Worm (Caenorhabditis elegans) whole organism, mixed stage, embryonic: ENCODE results near the gene vit-4.

Experiments
- M03D4.4 ChIP-seq: sonication (generic microtip); optimal IDR thresholded peaks from 2 replicates; lab custom pipeline; 2017; ENCODE audit warnings: mild to moderate bottlenecking, missing genetic modification characterization, missing compliant biosample characterization
- bed-3 ChIP-seq: fragments of 200-800 bp; sonication (Bioruptor generic); optimal IDR thresholded peaks from 3 replicates; lab custom pipeline; 2018; ENCODE audit warnings: mild to moderate bottlenecking, missing genetic modification characterization, moderate library complexity, missing compliant biosample characterization
- blmp-1 ChIP-seq: fragments of 150-350 bp; optimal IDR thresholded peaks from 2 replicates; lab custom pipeline; 2014; ENCODE audit warnings: missing biosample characterization, missing genetic modification characterization
- ceh-39 ChIP-seq: fragments of 150-350 bp; optimal IDR thresholded peaks from 2 replicates; lab custom pipeline; 2014; ENCODE audit warnings: missing biosample characterization, missing genetic modification characterization
- ceh-43 ChIP-seq: fragments of 200-800 bp; sonication (Bioruptor generic); optimal IDR thresholded peaks from 2 replicates; lab custom pipeline; 2018; ENCODE audit warnings: mild to moderate bottlenecking, missing genetic modification characterization, moderate library complexity, missing compliant biosample characterization
- ceh-83 ChIP-seq: fragments of 200-800 bp; sonication (Bioruptor generic); optimal IDR thresholded peaks from 2 replicates; lab custom pipeline; 2018; ENCODE audit warnings: mild to moderate bottlenecking, missing genetic modification characterization, missing compliant biosample characterization
- ces-1 ChIP-seq: fragments of 150-350 bp; optimal IDR thresholded peaks from 2 replicates; lab custom pipeline; 2014; ENCODE audit warnings: missing biosample characterization, missing genetic modification reagents, missing genetic modification characterization
- cnd-1 ChIP-seq: fragments of 200-800 bp; sonication (Bioruptor generic); optimal IDR thresholded peaks from 2 replicates; lab custom pipeline; 2018; ENCODE audit warnings: mild to moderate bottlenecking, missing genetic modification characterization, missing compliant biosample characterization
- drap-1 ChIP-seq: fragments of 200-800 bp; sonication (Bioruptor generic); optimal IDR thresholded peaks from 3 replicates; lab custom pipeline; 2018; ENCODE audit warnings: mild to moderate bottlenecking, missing genetic modification characterization, missing compliant biosample characterization
- elt-1 ChIP-seq: sonication (generic microtip); optimal IDR thresholded peaks from 2 replicates; lab custom pipeline; 2017; ENCODE audit warnings: missing genetic modification characterization, mild to moderate bottlenecking, missing compliant biosample characterization, antibody characterized with exemption, moderate library complexity, borderline replicate concordance; ENCODE audit not compliant: insufficient read depth
- elt-3 ChIP-seq: fragments of 150-350 bp; optimal IDR thresholded peaks from 2 replicates; lab custom pipeline; 2014; ENCODE audit warnings: missing biosample characterization, missing genetic modification characterization
- lin-13 ChIP-seq: fragments of 150-350 bp; optimal IDR thresholded peaks from 2 replicates; lab custom pipeline; 2014; ENCODE audit warnings: missing biosample characterization, missing genetic modification characterization
- lin-32 ChIP-seq: fragments of 200-800 bp; sonication (Bioruptor generic); optimal IDR thresholded peaks from 2 replicates; lab custom pipeline; 2018; ENCODE audit warnings: mild to moderate bottlenecking, missing genetic modification characterization, missing compliant biosample characterization
- lsy-2 ChIP-seq: fragments of 150-350 bp; optimal IDR thresholded peaks from 2 replicates; lab custom pipeline; 2014; ENCODE audit warnings: missing biosample characterization, missing genetic modification characterization
- mab-5 ChIP-seq: fragments of 150-350 bp; optimal IDR thresholded peaks from 2 replicates; lab custom pipeline; 2014; ENCODE audit warnings: missing biosample characterization, missing genetic modification characterization
- mep-1 ChIP-seq: fragments of 150-350 bp; optimal IDR thresholded peaks from 2 replicates; lab custom pipeline; 2017; ENCODE audit warnings: missing biosample characterization, missing genetic modification reagents, missing genetic modification characterization, inconsistent platforms
- nhr-12 ChIP-seq: fragments of 150-350 bp; optimal IDR thresholded peaks from 2 replicates; lab custom pipeline; 2014; ENCODE audit warnings: missing biosample characterization, missing genetic modification characterization
- nhr-2 ChIP-seq: fragments of 150-350 bp; optimal IDR thresholded peaks from 2 replicates; lab custom pipeline; 2014; ENCODE audit warnings: missing biosample characterization, missing genetic modification characterization
- nhr-237 ChIP-seq: fragments of 150-350 bp; optimal IDR thresholded peaks from 2 replicates; lab custom pipeline; 2014; ENCODE audit warnings: missing biosample characterization, missing genetic modification characterization
- nhr-28 ChIP-seq: fragments of 150-350 bp; optimal IDR thresholded peaks from 2 replicates; lab custom pipeline; 2014; ENCODE audit warnings: missing biosample characterization, missing genetic modification characterization
- nhr-76 ChIP-seq: sonication (generic microtip); optimal IDR thresholded peaks from 2 replicates; lab custom pipeline; 2017; ENCODE audit warnings: missing biosample characterization, missing genetic modification characterization
- snpc-4 ChIP-seq: fragments of 150-350 bp; optimal IDR thresholded peaks from 2 replicates; lab custom pipeline; 2014; ENCODE audit warnings: missing biosample characterization, missing genetic modification characterization
- sptf-1 ChIP-seq: sonication (generic microtip); optimal IDR thresholded peaks from 2 replicates; lab custom pipeline; 2017; ENCODE audit warnings: mild to moderate bottlenecking, missing genetic modification characterization, moderate library complexity, missing compliant biosample characterization
- unc-120 ChIP-seq: sonication (generic microtip); optimal IDR thresholded peaks from 2 replicates; lab custom pipeline; 2017; ENCODE audit warnings: missing genetic modification characterization, missing compliant biosample characterization; ENCODE audit not compliant: poor library complexity, severe bottlenecking
- unc-62 ChIP-seq: fragments of 150-350 bp; optimal IDR thresholded peaks from 2 replicates; lab custom pipeline; 2014; ENCODE audit warnings: missing biosample characterization, missing genetic modification reagents, missing genetic modification characterization
- zip-8 ChIP-seq: fragments of 150-350 bp; optimal IDR thresholded peaks from 2 replicates; lab custom pipeline; 2014; ENCODE audit warnings: missing biosample characterization, missing genetic modification characterization
- ztf-11 ChIP-seq: fragments of 150-350 bp; optimal IDR thresholded peaks from 2 replicates; lab custom pipeline; 2014; ENCODE audit warnings: missing biosample characterization, missing genetic modification characterization

The vit-4 gene

DNA sequence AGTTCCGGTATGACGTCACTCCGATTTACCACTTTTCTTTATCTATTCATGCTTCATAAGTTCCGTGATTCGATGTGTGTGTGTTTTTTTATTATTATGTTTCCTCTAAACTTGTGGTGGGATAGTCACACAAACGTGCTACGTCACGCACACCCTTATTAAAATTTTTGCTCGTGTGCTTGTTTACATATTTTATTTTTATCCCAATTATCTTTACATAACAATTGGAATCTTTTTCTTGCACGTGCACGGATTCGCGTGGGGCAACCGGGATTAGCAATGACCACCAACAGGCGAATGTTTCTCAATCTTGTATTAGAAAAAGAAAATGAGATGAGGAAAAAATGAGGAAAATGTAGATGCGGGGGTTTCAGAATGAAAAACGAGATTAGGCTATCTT is 26.7 kb upstream of the vit-4 start:
- TF ChIP-seq mep-1 (tag; lab: Kevin White, UChicago) (no peak), nhr-76 (tag; lab: Kevin White, UChicago) (no peak), unc-62 (GFP tag; lab: Kevin White, UChicago) (no peak), cnd-1 (tag; lab: Kevin White, UChicago) (no peak), nhr-2 (tag; lab: Kevin White, UChicago) (no peak), M03D4.4 (tag; lab: Kevin White, UChicago) (no peak), ceh-83 (GFP tag; lab: Kevin White, UChicago) (no peak), nhr-237 (tag; lab: Kevin White, UChicago) (no peak), blmp-1 (no peak), drap-1 (GFP tag; lab: Kevin White, UChicago) (no peak), lin-32 (no peak), ztf-11 (tag; lab: Kevin White, UChicago) (no peak), snpc-4 (tag; lab: Kevin White, UChicago) (no peak), zip-8 (tag; lab: Kevin White, UChicago) (no peak), elt-1 (no peak)
- TF ChIP-seq, all 35 proteins: peak for 0

DNA sequence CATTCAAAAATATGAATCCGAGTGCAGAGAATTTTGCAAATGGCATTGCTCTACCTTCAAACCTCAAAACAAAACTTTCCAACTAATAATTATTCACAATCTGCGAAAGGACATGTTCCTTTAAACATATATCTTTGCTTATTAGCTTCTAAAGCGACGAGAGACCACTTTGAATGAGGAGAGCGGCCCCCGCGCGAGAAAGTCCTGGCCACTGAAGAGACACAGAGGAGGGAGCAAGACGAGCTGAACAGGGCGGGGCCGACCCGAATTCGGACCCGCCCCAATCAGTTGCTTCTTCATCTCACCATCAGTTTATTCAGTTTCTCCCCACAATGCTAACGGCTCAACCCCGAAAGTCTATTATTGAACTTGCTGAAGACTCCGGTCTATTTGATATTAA is 21.9 kb upstream of the vit-4 start, which contains the start of gene T27A10.2:
Gene T27A10.2 (plus strand): TSS at position 333 of the 400 bp plus-strand sequence.
- no peak for TF ChIP-seq nhr-2 (tag; lab: Kevin White, UChicago)
- TF ChIP-seq bed-3 (GFP tag; lab: Kevin White, UChicago): no peak
- TF ChIP-seq mab-5 (tag; lab: Kevin White, UChicago): no peak
- peak; percentile 46 for TF ChIP-seq ces-1 (GFP tag; lab: Kevin White, UChicago)

DNA sequence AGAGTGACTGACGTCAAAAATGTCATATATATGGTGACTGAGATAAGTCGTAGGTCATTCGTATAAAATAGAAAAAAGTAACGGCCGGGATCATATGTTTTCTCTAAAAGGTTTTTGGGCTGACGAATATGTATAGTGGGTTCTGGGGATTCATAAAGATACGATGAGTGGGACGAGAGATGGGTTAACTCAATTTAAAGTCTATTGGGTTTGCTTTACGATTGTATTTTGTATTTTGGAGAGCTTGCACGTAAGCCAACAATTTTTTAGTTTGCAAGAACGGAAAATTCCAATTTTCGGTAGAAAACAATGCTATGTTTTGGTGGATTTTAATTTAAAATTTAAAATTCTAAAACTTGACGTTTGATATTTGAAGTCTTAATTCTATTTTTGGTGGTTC is 20.7 kb upstream of the vit-4 start:
- TF ChIP-seq ces-1 (GFP tag; lab: Kevin White, UChicago) (peak; percentile 85), mep-1 (tag; lab: Kevin White, UChicago) (no peak)

DNA sequence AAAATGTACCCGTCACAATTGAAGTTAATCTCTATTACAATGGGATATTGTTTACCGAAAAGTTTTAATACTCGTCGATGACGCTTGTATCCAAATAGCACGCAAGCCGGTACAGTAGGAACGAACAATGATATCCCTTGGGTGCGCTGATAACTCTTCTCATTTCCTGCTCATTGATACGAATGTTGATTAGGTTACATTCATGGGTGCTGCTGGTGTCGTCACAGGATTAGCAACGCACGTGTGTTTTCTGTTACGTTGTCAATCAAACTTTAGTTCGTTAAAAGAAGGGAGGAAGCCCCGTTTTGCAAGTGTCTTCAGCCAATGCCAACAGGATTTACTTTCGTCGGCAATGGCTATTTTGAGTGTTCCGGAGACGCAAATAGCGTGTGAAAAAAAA is 19.7 kb upstream of the vit-4 start:
- TF ChIP-seq nhr-28 (tag; lab: Kevin White, UChicago) (no peak), M03D4.4 (tag; lab: Kevin White, UChicago) (no peak)

DNA sequence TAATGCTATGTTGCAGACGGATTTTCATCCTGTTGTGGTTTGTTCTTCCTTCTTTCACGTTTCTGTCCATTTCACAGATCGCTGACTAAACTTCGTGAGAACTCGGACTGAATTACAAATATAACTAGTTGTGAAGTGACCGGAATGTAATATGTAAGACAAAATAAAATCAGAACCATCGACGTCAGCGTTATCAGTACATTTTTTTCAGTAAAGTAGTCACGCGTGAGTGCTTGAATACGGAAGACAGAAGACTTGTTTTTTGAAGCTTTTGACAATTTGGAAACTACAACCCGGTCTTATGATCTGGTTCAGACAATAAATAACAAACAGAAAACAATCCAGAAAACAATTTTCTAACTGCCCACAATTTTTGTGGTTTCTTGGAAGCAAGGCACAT is 18.0 kb upstream of the vit-4 start:
- TF ChIP-seq snpc-4 (tag; lab: Kevin White, UChicago): no peak
- no peak for TF ChIP-seq drap-1 (GFP tag; lab: Kevin White, UChicago)
- TF ChIP-seq lsy-2 (tag; lab: Kevin White, UChicago): no peak
- no peak for TF ChIP-seq nhr-28 (tag; lab: Kevin White, UChicago)
- no peak for TF ChIP-seq lin-32
- no peak for TF ChIP-seq ceh-43 (GFP tag; lab: Kevin White, UChicago)
- TF ChIP-seq ceh-83 (GFP tag; lab: Kevin White, UChicago): no peak

DNA sequence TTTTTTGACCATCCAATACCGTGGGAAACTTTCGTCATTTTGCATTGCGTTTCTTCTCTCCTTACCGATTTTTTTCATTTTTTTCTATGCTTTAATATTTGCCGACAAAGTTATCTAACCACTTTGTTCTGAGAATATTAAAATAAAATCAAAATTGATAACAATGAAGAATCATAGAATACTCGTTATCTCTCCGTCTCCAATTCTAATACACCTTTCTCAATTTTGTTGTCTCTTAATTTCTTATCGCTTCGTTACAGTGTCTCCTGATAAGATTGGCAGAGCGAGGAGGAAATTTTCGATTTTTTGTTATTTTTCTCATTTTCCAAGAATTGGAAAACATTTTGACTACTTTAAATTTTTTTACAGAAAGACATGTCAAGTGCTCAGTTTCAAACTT is 12.5 kb upstream of the vit-4 start, which contains the start of gene ckc-1:
Gene ckc-1 (plus strand): TSS at position 368 of the 400 bp plus-strand sequence.
- no peak for TF ChIP-seq ceh-39 (tag; lab: Kevin White, UChicago)
- TF ChIP-seq sptf-1 (tag; lab: Kevin White, UChicago): no peak
- no peak for TF ChIP-seq bed-3 (GFP tag; lab: Kevin White, UChicago)
- no peak for TF ChIP-seq lin-13 (tag; lab: Kevin White, UChicago)
- TF ChIP-seq nhr-237 (tag; lab: Kevin White, UChicago): no peak
- no peak for TF ChIP-seq zip-8 (tag; lab: Kevin White, UChicago)

DNA sequence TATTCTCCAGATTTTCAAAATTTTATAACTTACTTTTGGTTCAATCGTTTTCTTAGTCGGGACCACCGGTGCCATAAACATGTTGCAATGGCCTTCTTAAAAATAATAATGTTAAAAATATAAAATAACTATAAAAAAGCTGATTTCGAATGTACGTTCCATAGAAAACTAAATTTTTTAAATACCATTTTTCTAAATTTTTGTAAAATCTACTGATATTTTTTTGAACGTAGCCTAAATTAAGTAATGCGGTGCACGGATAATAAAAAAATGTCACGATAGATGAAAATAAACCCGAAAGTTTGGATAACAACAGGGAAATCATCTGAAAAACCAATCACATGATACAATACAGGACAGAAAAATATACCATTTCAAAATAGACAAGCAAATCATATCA is 9.7 kb upstream of the vit-4 start, which contains the start of gene T27A10.5:
Gene T27A10.5 (minus strand): TSS at position 101 of the 400 bp plus-strand sequence.
- no peak for TF ChIP-seq nhr-237 (tag; lab: Kevin White, UChicago)
- TF ChIP-seq zip-8 (tag; lab: Kevin White, UChicago): no peak
- TF ChIP-seq lin-32: no peak
- TF ChIP-seq bed-3 (GFP tag; lab: Kevin White, UChicago): no peak
- TF ChIP-seq M03D4.4 (tag; lab: Kevin White, UChicago): no peak
- TF ChIP-seq unc-120: no peak
- TF ChIP-seq ceh-39 (tag; lab: Kevin White, UChicago): no peak
- no peak for TF ChIP-seq ces-1 (GFP tag; lab: Kevin White, UChicago)
- no peak for TF ChIP-seq nhr-76 (tag; lab: Kevin White, UChicago)
- TF ChIP-seq nhr-12 (tag; lab: Kevin White, UChicago): no peak
- no peak for TF ChIP-seq cnd-1 (tag; lab: Kevin White, UChicago)
- TF ChIP-seq elt-3 (tag; lab: Kevin White, UChicago): no peak
